Fruit fly (Drosophila melanogaster): ENCODE results near the gene Ziz.

The Ziz gene

DNA sequence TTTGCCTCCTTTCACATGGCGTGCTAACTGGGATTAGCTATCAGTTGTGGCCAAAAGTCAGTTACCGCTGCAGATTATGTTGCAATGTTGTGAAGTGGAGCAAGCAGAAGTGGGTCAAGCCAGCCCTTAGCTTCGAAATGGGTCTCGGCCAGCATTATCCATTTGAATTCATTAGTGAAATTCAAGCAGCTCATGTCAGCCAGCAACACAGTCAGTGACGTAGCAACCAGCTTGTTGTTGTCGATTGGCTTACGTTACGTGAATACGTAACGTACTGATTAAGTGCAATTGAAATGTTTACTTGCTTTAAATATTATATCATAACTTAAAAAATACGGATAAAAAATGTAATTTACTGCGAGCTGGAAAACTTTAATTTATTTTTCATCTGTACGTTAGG lies 44.0 kb downstream of the Ziz start:
- TF ChIP-seq dl (GFP tag; optimal IDR thresholded peaks at IDR 0.05; ENCODE audit: insufficient read depth in 1 of 2, partially characterized antibody in 2 of 2) (peak; percentile 56 to 69), lola (GFP tag; optimal IDR thresholded peaks at IDR 0.05) (no peak), sage (GFP tag; optimal IDR thresholded peaks at IDR 0.05) (no peak), Mio (GFP tag; optimal IDR thresholded peaks at IDR 0.05) (no peak), psq (GFP tag; optimal IDR thresholded peaks at IDR 0.05) (no peak), CG9705 (GFP tag; optimal IDR thresholded peaks at IDR 0.05) (no peak), Jra (GFP tag; optimal IDR thresholded peaks at IDR 0.05) (no peak), Hr78 (GFP tag; optimal IDR thresholded peaks at IDR 0.05) (no peak), Vsx2 (GFP tag; optimal IDR thresholded peaks at IDR 0.05; ENCODE audit: partially characterized antibody) (peak; percentile 65), dmrt93B (GFP tag; optimal IDR thresholded peaks at IDR 0.05) (no peak), pan (optimal IDR thresholded peaks at IDR 0.05) (no peak), Dif (GFP tag; optimal IDR thresholded peaks at IDR 0.05; ENCODE audit: partially characterized antibody) (peak; percentile 77), Hnf4 (GFP tag; optimal IDR thresholded peaks at IDR 0.05) (no peak), OdsH (GFP tag; optimal IDR thresholded peaks at IDR 0.05) (no peak), Sp1 (GFP tag; optimal IDR thresholded peaks at IDR 0.05) (no peak), Myc (optimal IDR thresholded peaks at IDR 0.05) (no peak), N (GFP tag; optimal IDR thresholded peaks at IDR 0.05) (no peak), h (GFP tag; optimal IDR thresholded peaks at IDR 0.05) (no peak)

DNA sequence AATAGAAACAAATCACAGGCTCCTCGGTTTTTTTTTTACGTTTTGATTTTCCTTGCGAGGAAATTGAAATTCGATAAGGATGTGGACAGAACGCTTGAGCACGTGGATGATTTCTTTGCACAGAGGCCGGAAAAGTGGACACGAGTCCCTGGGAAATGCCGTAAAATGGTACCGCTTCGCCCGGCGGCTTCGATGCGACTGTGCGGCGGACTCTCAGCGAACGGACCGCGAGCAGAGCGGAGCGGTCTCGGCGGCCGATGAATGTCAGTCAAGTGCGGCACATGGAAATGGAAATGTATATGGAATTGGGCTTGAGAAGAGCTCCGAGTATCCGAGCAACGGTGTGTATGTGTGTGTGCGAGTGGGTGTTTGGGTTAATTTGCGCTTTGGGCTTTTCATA lies 45.1 kb downstream of the Ziz start, which contains the start of gene santa-maria:
TSS of gene santa-maria (minus strand) at position 279 of the 400 bp plus-strand sequence.
- TF ChIP-seq Vsx2 (GFP tag; optimal IDR thresholded peaks at IDR 0.05; ENCODE audit: partially characterized antibody): peak; percentile 46
- no peak for TF ChIP-seq jim (GFP tag; optimal IDR thresholded peaks at IDR 0.05)

dm6 chr2L:7448371-7448770 lies 47.7 kb downstream of the Ziz start:
- no peak for TF ChIP-seq h (GFP tag; optimal IDR thresholded peaks at IDR 0.05)
- no peak for TF ChIP-seq woc (GFP tag; optimal IDR thresholded peaks at IDR 0.05)
- no peak for TF ChIP-seq ey (GFP tag; optimal IDR thresholded peaks at IDR 0.05)
- TF ChIP-seq Hr78 (GFP tag; optimal IDR thresholded peaks at IDR 0.05): no peak
- TF ChIP-seq psq (GFP tag; optimal IDR thresholded peaks at IDR 0.05): no peak
- no peak for TF ChIP-seq tai (GFP tag; optimal IDR thresholded peaks at IDR 0.05)
- TF ChIP-seq brk (GFP tag; optimal IDR thresholded peaks at IDR 0.05): no peak
- TF ChIP-seq usp (GFP tag; optimal IDR thresholded peaks at IDR 0.05): no peak
- TF ChIP-seq HLH106 (tag; optimal IDR thresholded peaks at IDR 0.05): no peak
- TF ChIP-seq Jra (GFP tag; optimal IDR thresholded peaks at IDR 0.05): no peak
- no peak for TF ChIP-seq sage (GFP tag; optimal IDR thresholded peaks at IDR 0.05)
- no peak for TF ChIP-seq CG32264 (GFP tag; optimal IDR thresholded peaks at IDR 0.05)
- TF ChIP-seq jim (GFP tag; optimal IDR thresholded peaks at IDR 0.05): no peak
- TF ChIP-seq CrebA (GFP tag; optimal IDR thresholded peaks at IDR 0.05; ENCODE audit: borderline replicate concordance): no peak
- no peak for TF ChIP-seq Abd-B (GFP tag; optimal IDR thresholded peaks at IDR 0.05)
- TF ChIP-seq dl (GFP tag; optimal IDR thresholded peaks at IDR 0.05; ENCODE audit: insufficient read depth in 1 of 2, partially characterized antibody in 2 of 2): no peak

- TF ChIP-seq Dfd (GFP tag; optimal IDR thresholded peaks at IDR 0.05) (no peak), Myc (optimal IDR thresholded peaks at IDR 0.05) (peak; percentile 22)
Observed at dm6 chr2L:7447820-7448219, 48.3 kb downstream of the Ziz start.

DNA sequence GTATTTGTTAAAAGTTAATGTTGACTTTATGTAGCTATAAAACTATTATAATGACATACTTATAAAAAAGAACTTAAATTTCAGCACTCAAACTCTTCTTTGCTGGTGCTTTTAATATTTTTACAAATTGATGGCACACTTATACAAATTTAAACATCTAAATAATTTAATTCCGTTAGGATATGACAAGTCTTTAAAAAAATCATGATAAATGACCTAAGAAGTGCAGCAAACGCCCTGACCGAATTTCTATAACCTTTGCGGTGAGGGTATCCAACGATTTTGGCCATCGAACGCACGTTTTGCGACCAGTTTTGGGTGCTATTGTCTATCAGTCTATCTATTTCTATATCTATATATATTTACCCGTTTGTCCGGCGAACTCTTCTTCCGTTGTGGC lies 53.2 kb downstream of the Ziz start:
- TF ChIP-seq Myc (optimal IDR thresholded peaks at IDR 0.05): no peak
- no peak for TF ChIP-seq Dfd (GFP tag; optimal IDR thresholded peaks at IDR 0.05)
- TF ChIP-seq CG32264 (GFP tag; optimal IDR thresholded peaks at IDR 0.05): no peak
- peak; percentile 27 for TF ChIP-seq sv (GFP tag; optimal IDR thresholded peaks at IDR 0.05)
- no peak for TF ChIP-seq Hr83 (GFP tag; optimal IDR thresholded peaks at IDR 0.05; ENCODE audit: poor library complexity, severe bottlenecking)

- TF ChIP-seq CG32264 (GFP tag; optimal IDR thresholded peaks at IDR 0.05) (no peak), Mio (GFP tag; optimal IDR thresholded peaks at IDR 0.05) (no peak), Dif (GFP tag; optimal IDR thresholded peaks at IDR 0.05; ENCODE audit: partially characterized antibody) (no peak), dsf (GFP tag; optimal IDR thresholded peaks at IDR 0.05; ENCODE audit: borderline replicate concordance) (no peak), brk (GFP tag; optimal IDR thresholded peaks at IDR 0.05) (no peak), foxo (GFP tag; optimal IDR thresholded peaks at IDR 0.05) (no peak), HLH106 (tag; optimal IDR thresholded peaks at IDR 0.05) (no peak), CrebA (GFP tag; optimal IDR thresholded peaks at IDR 0.05; ENCODE audit: borderline replicate concordance) (no peak), h (GFP tag; optimal IDR thresholded peaks at IDR 0.05) (no peak), Myc (optimal IDR thresholded peaks at IDR 0.05) (no peak), psq (GFP tag; optimal IDR thresholded peaks at IDR 0.05) (no peak), usp (GFP tag; optimal IDR thresholded peaks at IDR 0.05) (no peak), Abd-B (GFP tag; optimal IDR thresholded peaks at IDR 0.05) (no peak), jim (GFP tag; optimal IDR thresholded peaks at IDR 0.05) (no peak), Rel (GFP tag; optimal IDR thresholded peaks at IDR 0.05) (no peak), Rel (tag; optimal IDR thresholded peaks at IDR 0.05) (no peak), br (GFP tag; optimal IDR thresholded peaks at IDR 0.05) (no peak)
Observed at dm6 chr2L:7442106-7442505, 54.0 kb downstream of the Ziz start.
